Worm (Caenorhabditis elegans) whole organism, early embryonic: Measurements from ENCODE around the gene C16C8.17.

Experiments used
- ama-1 ChIP-seq: fragments of 150-350 bp; optimal IDR thresholded peaks from 2 replicates; lab custom pipeline; 2014
- ceh-36 ChIP-seq: sonication (generic microtip); optimal IDR thresholded peaks from 2 replicates; lab custom pipeline; 2016; ENCODE audit warnings: missing genetic modification characterization, inconsistent platforms, missing compliant biosample characterization
- flt-1 ChIP-seq: fragments of 200-800 bp; sonication (Bioruptor generic); IDR thresholded peaks from 2 replicates; pipeline ENCODE4 v1.3.6; 2022; ENCODE audit warnings: missing genetic modification characterization, missing compliant biosample characterization
- hmbx-1 ChIP-seq: sonication (generic microtip); optimal IDR thresholded peaks from 2 replicates; lab custom pipeline; 2016; ENCODE audit warnings: mild to moderate bottlenecking, missing genetic modification characterization, missing compliant biosample characterization
- hnd-1 ChIP-seq: sonication (generic microtip); optimal IDR thresholded peaks from 2 replicates; lab custom pipeline; 2016; ENCODE audit warnings: missing genetic modification characterization, missing compliant biosample characterization
- scrt-1 ChIP-seq: fragments of 200-800 bp; sonication (Bioruptor generic); IDR thresholded peaks from 2 replicates; pipeline ENCODE4 v1.3.6; 2022; ENCODE audit warnings: missing genetic modification characterization, missing compliant biosample characterization
- tbx-11 ChIP-seq: fragments of 200-800 bp; sonication (Bioruptor generic); IDR thresholded peaks from 2 replicates; pipeline ENCODE4 v1.3.6; 2022; ENCODE audit warnings: missing genetic modification characterization, missing compliant biosample characterization

DNA sequence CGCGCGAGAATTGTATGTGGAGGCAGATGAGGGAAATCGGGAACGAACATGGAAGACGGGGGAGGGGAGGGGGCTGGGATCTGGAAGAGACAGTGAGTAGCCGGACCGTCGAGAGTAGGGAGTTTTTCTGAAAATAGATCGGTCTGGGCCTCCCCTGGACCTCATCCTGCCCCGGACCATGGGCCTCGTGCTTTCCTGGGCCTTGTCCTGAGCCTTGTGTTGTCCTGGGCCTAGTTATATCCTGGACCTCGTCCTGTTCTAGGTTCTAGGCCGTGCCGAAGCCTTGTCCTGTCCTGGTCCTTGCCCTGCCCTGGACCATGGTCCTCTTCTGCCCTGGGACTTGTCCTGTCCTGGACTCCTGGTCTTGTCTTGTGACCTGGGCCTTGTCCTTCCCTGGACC, 3.2 kb upstream of the C16C8.17 start:
- TF ChIP-seq flt-1 (GFP tag; lab: Robert Waterston, UW) (no peak), hnd-1 (tag; lab: Kevin White, UChicago) (no peak), scrt-1 (GFP tag; lab: Robert Waterston, UW) (no peak), ceh-36 (tag; lab: Kevin White, UChicago) (no peak), hmbx-1 (tag; lab: Kevin White, UChicago) (no peak), tbx-11 (GFP tag; lab: Robert Waterston, UW) (0 out of 2 replicates have a peak, but pooled peaks have one; percentile 21), ama-1 (lab: Kevin White, UChicago) (no peak)
